Worm (Caenorhabditis elegans) whole organism, young adult: ENCODE measurements around the gene W07A12.4.
A peak's percentile ranks its signal among the peaks of the same experiment; 100 is the strongest.
"Not testable (repeated sequence)": the region's sequence is repeated elsewhere in the genome, so short reads cannot be mapped to it uniquely, and the experiment has no call there.

Source experiments
- B0261.1 ChIP-seq: sonication (generic microtip); optimal IDR thresholded peaks from 2 replicates; lab custom pipeline; 2016; ENCODE audit warnings: mild to moderate bottlenecking, missing genetic modification characterization, moderate library complexity, missing compliant biosample characterization
- B0336.3 ChIP-seq: fragments of 200-800 bp; sonication (Bioruptor generic); IDR thresholded peaks from 2 replicates; pipeline ENCODE4 v1.3.6; 2022; ENCODE audit warnings: missing genetic modification characterization, missing compliant biosample characterization
- C17E4.6 ChIP-seq: fragments of 200-800 bp; sonication (Bioruptor generic); IDR thresholded peaks from 2 replicates; pipeline ENCODE4 v1.3.6; 2022; ENCODE audit warnings: missing genetic modification reagents, missing genetic modification characterization, missing compliant biosample characterization
- D2030.7 ChIP-seq: fragments of 200-800 bp; sonication (Bioruptor generic); IDR thresholded peaks from 2 replicates; pipeline ENCODE4 v1.3.6; 2022; ENCODE audit warnings: missing genetic modification reagents, missing genetic modification characterization, missing compliant biosample characterization
- F33H1.4 ChIP-seq: fragments of 200-800 bp; sonication (Bioruptor generic); IDR thresholded peaks from 2 replicates; pipeline ENCODE4 v1.3.6; 2022; ENCODE audit warnings: missing genetic modification reagents, missing genetic modification characterization, missing compliant biosample characterization
- F37B4.10 ChIP-seq: fragments of 200-800 bp; sonication (Bioruptor generic); IDR thresholded peaks from 2 replicates; pipeline ENCODE4 v1.3.6; 2022; ENCODE audit warnings: missing genetic modification characterization, missing compliant biosample characterization
- F39B2.1 ChIP-seq: fragments of 200-800 bp; sonication (Bioruptor generic); IDR thresholded peaks from 2 replicates; pipeline ENCODE4 v1.3.6; 2022; ENCODE audit warnings: missing genetic modification reagents, missing genetic modification characterization, missing compliant biosample characterization
- F57A8.1 ChIP-seq: fragments of 200-800 bp; sonication (Bioruptor generic); optimal IDR thresholded peaks from 2 replicates; lab custom pipeline; 2018; ENCODE audit warnings: mild to moderate bottlenecking, missing genetic modification characterization, moderate library complexity, missing compliant biosample characterization
- F57C9.4 ChIP-seq: sonication (generic microtip); optimal IDR thresholded peaks from 2 replicates; lab custom pipeline; 2017; ENCODE audit warnings: mild to moderate bottlenecking, missing genetic modification characterization, missing compliant biosample characterization
- Y53G8AR.9 ChIP-seq: fragments of 200-800 bp; sonication (Bioruptor generic); conservative IDR thresholded peaks from 2 replicates; pipeline ENCODE4 v1.3.6; 2022; ENCODE audit warnings: missing genetic modification reagents, missing genetic modification characterization, missing compliant biosample characterization
- Y56A3A.18 ChIP-seq: fragments of 200-800 bp; sonication (Bioruptor generic); IDR thresholded peaks from 2 replicates; pipeline ENCODE4 v1.3.6; 2022; ENCODE audit warnings: missing genetic modification reagents, missing genetic modification characterization, missing compliant biosample characterization
- Y67H2A.10 ChIP-seq: fragments of 200-800 bp; sonication (Bioruptor generic); conservative IDR thresholded peaks from 2 replicates; pipeline ENCODE4 v1.3.6; 2022; ENCODE audit warnings: missing genetic modification reagents, missing genetic modification characterization, missing compliant biosample characterization
- Y95B8A.8 ChIP-seq: fragments of 200-800 bp; sonication (Bioruptor generic); IDR thresholded peaks from 2 replicates; pipeline ENCODE4 v1.3.6; 2022; ENCODE audit warnings: missing genetic modification reagents, missing genetic modification characterization, missing compliant biosample characterization
- aptf-3 ChIP-seq: fragments of 200-800 bp; sonication (Bioruptor generic); IDR thresholded peaks from 2 replicates; pipeline ENCODE4 v1.3.6; 2022; ENCODE audit warnings: missing genetic modification characterization, missing compliant biosample characterization
- attf-6 ChIP-seq: fragments of 200-800 bp; sonication (Bioruptor generic); IDR thresholded peaks from 2 replicates; pipeline ENCODE4 v1.3.6; 2022; ENCODE audit warnings: missing genetic modification reagents, missing genetic modification characterization, missing compliant biosample characterization
- bed-1 ChIP-seq: fragments of 200-800 bp; sonication (Bioruptor generic); IDR thresholded peaks from 2 replicates; pipeline ENCODE4 v1.3.6; 2022; ENCODE audit warnings: missing genetic modification reagents, missing genetic modification characterization, missing compliant biosample characterization
- cebp-2 ChIP-seq: fragments of 200-800 bp; sonication (Bioruptor generic); IDR thresholded peaks from 2 replicates; pipeline ENCODE4 v1.3.6; 2022; ENCODE audit warnings: missing genetic modification characterization, missing compliant biosample characterization
- ceh-100 ChIP-seq: fragments of 200-800 bp; sonication (Bioruptor generic); IDR thresholded peaks from 2 replicates; pipeline ENCODE4 v1.3.6; 2022; ENCODE audit warnings: missing genetic modification reagents, missing genetic modification characterization, missing compliant biosample characterization
- ceh-40 ChIP-seq: fragments of 200-800 bp; sonication (Bioruptor generic); IDR thresholded peaks from 2 replicates; pipeline ENCODE4 v1.3.6; 2022; ENCODE audit warnings: missing genetic modification characterization, missing compliant biosample characterization
- ceh-58 ChIP-seq: fragments of 200-800 bp; sonication (Bioruptor generic); IDR thresholded peaks from 2 replicates; pipeline ENCODE4 v1.3.6; 2022; ENCODE audit warnings: missing genetic modification characterization, missing compliant biosample characterization
- ceh-91 ChIP-seq: fragments of 200-800 bp; sonication (Bioruptor generic); IDR thresholded peaks from 2 replicates; pipeline ENCODE4 v1.3.6; 2022; ENCODE audit warnings: missing genetic modification reagents, missing genetic modification characterization, missing compliant biosample characterization
- dox-1 ChIP-seq: fragments of 200-800 bp; sonication (Bioruptor generic); IDR thresholded peaks from 2 replicates; pipeline ENCODE4 v1.3.6; 2022; ENCODE audit warnings: missing genetic modification reagents, missing genetic modification characterization, missing compliant biosample characterization
- dpff-1 ChIP-seq: sonication (generic microtip); optimal IDR thresholded peaks from 2 replicates; lab custom pipeline; 2017; ENCODE audit warnings: mild to moderate bottlenecking, missing genetic modification characterization, missing compliant biosample characterization
- egl-18 ChIP-seq: fragments of 200-800 bp; sonication (Bioruptor generic); IDR thresholded peaks from 2 replicates; pipeline ENCODE4 v1.3.6; 2022; ENCODE audit warnings: missing genetic modification reagents, missing genetic modification characterization, missing compliant biosample characterization
- ekl-4 ChIP-seq: fragments of 200-800 bp; sonication (Bioruptor generic); IDR thresholded peaks from 2 replicates; pipeline ENCODE4 v1.3.6; 2022; ENCODE audit warnings: missing genetic modification reagents, missing genetic modification characterization, missing compliant biosample characterization
- hmg-1.2 ChIP-seq: fragments of 200-800 bp; sonication (Bioruptor generic); IDR thresholded peaks from 2 replicates; pipeline ENCODE4 v1.3.6; 2022; ENCODE audit warnings: missing genetic modification reagents, missing genetic modification characterization, missing compliant biosample characterization
- hmg-20 ChIP-seq: fragments of 200-800 bp; sonication (Bioruptor generic); IDR thresholded peaks from 2 replicates; pipeline ENCODE4 v1.3.6; 2022; ENCODE audit warnings: missing genetic modification reagents, missing genetic modification characterization, missing compliant biosample characterization
- hsf-1 ChIP-seq: fragments of 200-800 bp; sonication (Bioruptor generic); IDR thresholded peaks from 2 replicates; pipeline ENCODE4 v1.3.6; 2022; ENCODE audit warnings: missing genetic modification reagents, missing genetic modification characterization, missing compliant biosample characterization
- let-526 ChIP-seq: fragments of 200-800 bp; sonication (Bioruptor generic); IDR thresholded peaks from 2 replicates; pipeline ENCODE4 v1.3.6; 2022; ENCODE audit warnings: missing genetic modification reagents, missing genetic modification characterization, missing compliant biosample characterization
- lin-26 ChIP-seq: fragments of 200-800 bp; sonication (Bioruptor generic); IDR thresholded peaks from 2 replicates; pipeline ENCODE4 v1.3.6; 2022; ENCODE audit warnings: missing genetic modification reagents, missing genetic modification characterization, missing compliant biosample characterization
- madf-6 ChIP-seq: fragments of 200-800 bp; sonication (Bioruptor generic); IDR thresholded peaks from 2 replicates; pipeline ENCODE4 v1.3.6; 2022; ENCODE audit warnings: missing genetic modification reagents, missing genetic modification characterization, missing compliant biosample characterization
- madf-8 ChIP-seq: fragments of 200-800 bp; sonication (Bioruptor generic); conservative IDR thresholded peaks from 2 replicates; pipeline ENCODE4 v1.3.6; 2022; ENCODE audit warnings: missing genetic modification reagents, missing genetic modification characterization, missing compliant biosample characterization
- mcd-1 ChIP-seq: fragments of 200-800 bp; sonication (Bioruptor generic); IDR thresholded peaks from 2 replicates; pipeline ENCODE4 v1.3.6; 2022; ENCODE audit warnings: missing genetic modification reagents, missing genetic modification characterization, missing compliant biosample characterization
- nfyb-1 ChIP-seq: fragments of 200-800 bp; sonication (Bioruptor generic); IDR thresholded peaks from 2 replicates; pipeline ENCODE4 v1.3.6; 2022; ENCODE audit warnings: missing genetic modification reagents, missing genetic modification characterization, missing compliant biosample characterization
- nhr-120 ChIP-seq: fragments of 200-800 bp; sonication (Bioruptor generic); IDR thresholded peaks from 2 replicates; pipeline ENCODE4 v1.3.6; 2022; ENCODE audit warnings: missing genetic modification characterization, missing compliant biosample characterization
- pbrm-1 ChIP-seq: fragments of 200-800 bp; sonication (Bioruptor generic); IDR thresholded peaks from 2 replicates; pipeline ENCODE4 v1.3.6; 2022; ENCODE audit warnings: missing genetic modification reagents, missing genetic modification characterization, missing compliant biosample characterization
- rcor-1 ChIP-seq: fragments of 200-800 bp; sonication (Bioruptor generic); IDR thresholded peaks from 2 replicates; pipeline ENCODE4 v1.3.6; 2022; ENCODE audit warnings: missing genetic modification reagents, missing genetic modification characterization, missing compliant biosample characterization
- rpc-1 ChIP-seq, 2 experiments: fragments of 150-350 bp in 1 of 2; sonication (generic microtip) in 1 of 2; optimal IDR thresholded peaks; 2 replicates each; lab custom pipeline; 2014 to 2018; ENCODE audit warnings: missing biosample characterization in 1 of 2, missing genetic modification characterization in 1 of 2, missing genetic modification reagents in 1 of 2, missing genotype in 1 of 2
- sea-2 ChIP-seq: fragments of 200-800 bp; sonication (Bioruptor generic); IDR thresholded peaks from 2 replicates; pipeline ENCODE4 v1.3.6; 2022; ENCODE audit warnings: missing genetic modification characterization, missing compliant biosample characterization
- somi-1 ChIP-seq: fragments of 200-800 bp; sonication (Bioruptor generic); optimal IDR thresholded peaks from 2 replicates; lab custom pipeline; 2018; ENCODE audit warnings: mild to moderate bottlenecking, missing genetic modification characterization, missing compliant biosample characterization
- tbp1 ChIP-seq: fragments of 200-800 bp; sonication (Bioruptor generic); optimal IDR thresholded peaks from 2 replicates; lab custom pipeline; 2018; ENCODE audit warnings: mild to moderate bottlenecking, missing genetic modification characterization, missing compliant biosample characterization
- ztf-18 ChIP-seq: sonication (generic microtip); optimal IDR thresholded peaks from 2 replicates; lab custom pipeline; 2016; ENCODE audit warnings: missing genotype, mild to moderate bottlenecking, missing genetic modification characterization, missing compliant biosample characterization
- ztf-25 ChIP-seq: fragments of 200-800 bp; sonication (Bioruptor generic); IDR thresholded peaks from 2 replicates; pipeline ENCODE4 v1.3.6; 2022; ENCODE audit warnings: missing genetic modification reagents, missing genetic modification characterization, missing compliant biosample characterization
- ztf-28 ChIP-seq: fragments of 200-800 bp; sonication (Bioruptor generic); IDR thresholded peaks from 2 replicates; pipeline ENCODE4 v1.3.6; 2022; ENCODE audit warnings: missing genetic modification reagents, missing genetic modification characterization, missing compliant biosample characterization

The W07A12.4 gene

ce11 chrII:9099017-9099416 lies 47.0 kb upstream of the W07A12.4 start, which contains the start of gene T24H10.1 (continued):
- no peak for TF ChIP-seq hsf-1 (GFP tag; lab: Robert Waterston, UW)
- TF ChIP-seq Y67H2A.10 (GFP tag; lab: Robert Waterston, UW), result no peak
- no peak for TF ChIP-seq somi-1 (GFP tag; lab: Kevin White, UChicago)
- TF ChIP-seq dpff-1 (tag; lab: Kevin White, UChicago), result no peak
- TF ChIP-seq let-526 (GFP tag; lab: Robert Waterston, UW), result no peak
- TF ChIP-seq F57A8.1 (GFP tag; lab: Kevin White, UChicago), result no peak
- TF ChIP-seq F57C9.4 (tag; lab: Kevin White, UChicago), result no peak
- TF ChIP-seq Y56A3A.18 (GFP tag; lab: Robert Waterston, UW), result peak; percentile 61; the same call in 1 of the 2 replicates
- TF ChIP-seq, all 124 proteins: peak for 38

ce11 chrII:9100798-9101197 lies 45.3 kb upstream of the W07A12.4 start, which contains the start of gene T24H10.5:
T24H10.5 (plus strand) TSS chrII:9101098.
- peak; percentile 34; the same call in 1 of the 2 replicates for TF ChIP-seq madf-6 (GFP tag; lab: Robert Waterston, UW)
- TF ChIP-seq B0336.3, result no peak

DNA sequence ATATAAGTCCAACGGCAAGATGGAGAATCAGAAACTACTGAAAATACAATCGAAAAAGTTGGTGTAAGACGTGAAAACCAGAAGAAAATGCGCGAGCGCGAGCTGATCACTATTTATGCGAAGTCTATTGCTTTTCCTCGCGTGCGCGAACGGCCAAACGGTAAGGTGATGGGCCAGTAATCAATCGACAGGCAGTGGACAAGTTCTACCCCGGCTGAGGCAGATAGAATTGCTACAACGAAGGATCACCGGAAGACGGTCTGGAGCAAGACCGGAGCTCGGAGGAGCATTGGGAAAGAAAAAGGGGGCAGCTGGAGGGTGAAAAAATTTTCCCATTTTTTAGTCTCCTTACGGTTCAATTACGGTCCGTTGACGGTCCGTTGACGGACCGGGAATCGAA lies 43.4 kb upstream of the W07A12.4 start:
- TF ChIP-seq C17E4.6, result peak; percentile 71; the same call in 1 of the 2 replicates
- 0 out of 2 replicates have a peak, but pooled peaks have one; percentile 45 for TF ChIP-seq nhr-120
- TF ChIP-seq hmg-20 (GFP tag; lab: Robert Waterston, UW), result peak; percentile 69
- TF ChIP-seq lin-26 (GFP tag; lab: Robert Waterston, UW), result peak; percentile 99
- peak; percentile 75 for TF ChIP-seq tbp1 (GFP tag; lab: Kevin White, UChicago)
- TF ChIP-seq B0261.1 (tag; lab: Kevin White, UChicago), result peak; percentile 40
- peak; percentile 37; the same call in 1 of the 2 replicates for TF ChIP-seq madf-8 (GFP tag; lab: Robert Waterston, UW)
- TF ChIP-seq aptf-3 (GFP tag; lab: Robert Waterston, UW), result peak; percentile 92; the same call in 1 of the 2 replicates
- TF ChIP-seq bed-1, result 0 out of 2 replicates have a peak, but pooled peaks have one; percentile 52
- peak; percentile 77; the same call in 1 of the 2 replicates for TF ChIP-seq ceh-40
- peak; percentile 70; the same call in 1 of the 2 replicates for TF ChIP-seq Y53G8AR.9
- peak; percentile 73 for TF ChIP-seq ekl-4 (GFP tag; lab: Robert Waterston, UW)
- TF ChIP-seq ceh-58, result peak; percentile 93; the same call in 1 of the 2 replicates
- TF ChIP-seq egl-18 (GFP tag; lab: Robert Waterston, UW), result peak; percentile 87
- 0 out of 2 replicates have a peak, but pooled peaks have one; percentile 54 for TF ChIP-seq sea-2 (GFP tag; lab: Robert Waterston, UW)
- TF ChIP-seq F33H1.4, result peak; percentile 57
- TF ChIP-seq mcd-1, result peak; percentile 67
- TF ChIP-seq madf-6 (GFP tag; lab: Robert Waterston, UW), result peak; percentile 78
- peak; percentile 53; the same call in 1 of the 2 replicates for TF ChIP-seq ceh-100 (GFP tag; lab: Robert Waterston, UW)
- peak; percentile 50; the same call in 1 of the 2 replicates for TF ChIP-seq ceh-91
- peak; percentile 88 for TF ChIP-seq ztf-28 (GFP tag; lab: Robert Waterston, UW)
- peak; percentile 90 for TF ChIP-seq ztf-25 (GFP tag; lab: Robert Waterston, UW)
- peak; percentile 12 for TF ChIP-seq ztf-18 (tag; lab: Kevin White, UChicago)
- TF ChIP-seq Y95B8A.8 (GFP tag; lab: Robert Waterston, UW), result peak; percentile 78; the same call in 1 of the 2 replicates
- TF ChIP-seq let-526 (GFP tag; lab: Robert Waterston, UW), result 0 out of 2 replicates have a peak, but pooled peaks have one; percentile 42
- TF ChIP-seq hmg-1.2 (GFP tag; lab: Robert Waterston, UW), result peak; percentile 58
- peak; percentile 83 for TF ChIP-seq D2030.7 (GFP tag; lab: Robert Waterston, UW)
- TF ChIP-seq Y56A3A.18 (GFP tag; lab: Robert Waterston, UW), result peak; percentile 78; the same call in 1 of the 2 replicates
- TF ChIP-seq rcor-1 (GFP tag; lab: Robert Waterston, UW), result peak; percentile 70
- TF ChIP-seq attf-6, result peak; percentile 57; the same call in 1 of the 2 replicates
- 0 out of 2 replicates have a peak, but pooled peaks have one; percentile 76 for TF ChIP-seq F37B4.10 (GFP tag; lab: Robert Waterston, UW)
- TF ChIP-seq pbrm-1, result peak; percentile 58
- TF ChIP-seq cebp-2 (GFP tag; lab: Robert Waterston, UW), result peak; percentile 94
- peak; percentile 74; the same call in 1 of the 2 replicates for TF ChIP-seq F39B2.1 (GFP tag; lab: Robert Waterston, UW)
- peak; percentile 80 for TF ChIP-seq dox-1 (GFP tag; lab: Robert Waterston, UW)
- TF ChIP-seq rpc-1 (optimal IDR thresholded peaks at IDR 0.05; lab: Kevin White, UChicago), result not testable (repeated sequence)
- peak; percentile 41 for TF ChIP-seq rpc-1 (tag; optimal IDR thresholded peaks at IDR 0.05; lab: Kevin White, UChicago)
- TF ChIP-seq nfyb-1, result peak; percentile 89
